Fruit fly (Drosophila melanogaster) whole organism, adult: ENCODE measurements around the gene Aldh7A1.
A peak's percentile ranks its signal among the peaks of the same experiment; 100 is the strongest.

ENCODE experiments used
- CG14711 ChIP-seq: fragments of 200-800 bp; sonication (Bioruptor generic); optimal IDR thresholded peaks from 2 replicates; lab custom pipeline; 2018; ENCODE audit warnings: missing biosample characterization, mild to moderate bottlenecking, missing genetic modification characterization, moderate library complexity
- CG33017 ChIP-seq: fragments of 200-800 bp; sonication (Bioruptor generic); optimal IDR thresholded peaks from 2 replicates; lab custom pipeline; 2018; ENCODE audit warnings: missing biosample characterization, mild to moderate bottlenecking, missing genetic modification characterization, moderate library complexity
- Clk ChIP-seq: fragments of 200-800 bp; sonication (Bioruptor generic); optimal IDR thresholded peaks from 2 replicates; lab custom pipeline; 2017; ENCODE audit warnings: missing biosample characterization, missing genetic modification characterization
- Crg-1 ChIP-seq: fragments of 200-800 bp; sonication (Bioruptor generic); optimal IDR thresholded peaks from 2 replicates; lab custom pipeline; 2016; ENCODE audit warnings: missing biosample characterization, missing genetic modification characterization
- Hr96 ChIP-seq: fragments of 200-800 bp; sonication (Bioruptor generic); optimal IDR thresholded peaks from 2 replicates; lab custom pipeline; 2016; ENCODE audit warnings: missing biosample characterization, missing genetic modification characterization
- Mnt ChIP-seq: fragments of 200-800 bp; sonication (Bioruptor generic); optimal IDR thresholded peaks from 2 replicates; lab custom pipeline; 2016; ENCODE audit warnings: missing biosample characterization, mild to moderate bottlenecking, missing genetic modification characterization
- bab1 ChIP-seq: fragments of 200-800 bp; sonication (Bioruptor generic); optimal IDR thresholded peaks from 3 replicates; lab custom pipeline; 2019; ENCODE audit warnings: missing biosample characterization, mild to moderate bottlenecking, missing genetic modification characterization, moderate library complexity
- cnc ChIP-seq, 2 experiments: fragments of >200 bp; optimal IDR thresholded peaks; 2 replicates each; lab custom pipeline; 2017
- kay ChIP-seq: fragments of 200-800 bp; sonication (Bioruptor generic); peaks from one replicate; lab custom pipeline; 2016; ENCODE audit warnings: missing biosample characterization, missing genetic modification characterization, borderline replicate concordance
- ovo ChIP-seq: fragments of 200-800 bp; sonication (Bioruptor generic); optimal IDR thresholded peaks from 2 replicates; lab custom pipeline; 2016; ENCODE audit warnings: missing biosample characterization, missing genetic modification characterization
- tj ChIP-seq: fragments of 200-800 bp; sonication (Bioruptor generic); optimal IDR thresholded peaks from 3 replicates; lab custom pipeline; 2017; ENCODE audit warnings: missing biosample characterization, mild to moderate bottlenecking, missing genetic modification characterization, moderate library complexity
- toe ChIP-seq: fragments of 200-800 bp; sonication (Bioruptor generic); optimal IDR thresholded peaks from 2 replicates; lab custom pipeline; 2016; ENCODE audit warnings: missing biosample characterization, missing genetic modification characterization

DNA sequence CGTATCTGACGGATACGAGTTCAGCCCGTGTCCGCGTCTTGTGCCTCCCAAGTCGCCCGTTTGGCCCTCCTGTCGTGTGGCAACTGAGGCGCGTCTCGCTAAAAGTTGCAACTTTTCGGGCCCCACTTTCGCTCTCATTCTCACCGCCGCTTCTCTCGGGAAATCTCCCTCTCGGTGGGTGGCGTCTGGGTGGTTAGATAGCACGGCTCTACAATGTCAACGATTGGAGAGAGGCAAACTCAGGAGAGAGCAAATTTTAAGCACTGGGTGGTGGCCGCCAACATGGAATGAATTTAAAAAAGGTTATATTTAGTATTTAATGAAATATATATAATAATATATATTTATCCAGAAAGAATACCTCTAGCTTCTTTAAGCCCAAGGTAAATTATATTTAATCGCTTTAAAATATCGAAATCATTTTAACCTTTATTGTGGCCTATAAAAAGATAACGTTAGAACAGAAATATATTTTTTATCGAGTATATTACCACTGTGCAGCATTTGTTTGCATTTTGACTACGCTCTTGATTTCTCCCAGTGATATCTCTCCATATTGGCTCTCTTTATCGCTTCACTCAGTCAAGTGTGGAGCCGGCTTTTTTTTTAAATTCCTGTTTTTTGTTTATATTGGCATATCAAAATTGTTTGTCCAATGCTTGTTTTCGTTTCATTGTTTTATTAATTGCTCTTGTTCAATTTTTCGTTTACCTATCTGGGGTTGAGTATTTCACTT lies 23.9 kb upstream of the Aldh7A1 start, which contains the start of gene Gbs-76A:
- TF ChIP-seq toe (GFP tag; lab: Kevin White, UChicago), result no peak
- TF ChIP-seq tj, result peak; percentile 33
- no peak for TF ChIP-seq Mnt (GFP tag; lab: Kevin White, UChicago)
- peak; percentile 39 for TF ChIP-seq ovo
- TF ChIP-seq Clk (GFP tag; lab: Kevin White, UChicago), result no peak
- no peak for TF ChIP-seq Crg-1 (GFP tag; lab: Kevin White, UChicago)
- peak; percentile 40 for TF ChIP-seq bab1 (GFP tag; lab: Kevin White, UChicago)
- TF ChIP-seq Hr96, result no peak
- TF ChIP-seq cnc (optimal IDR thresholded peaks at IDR 0.05; lab: Kevin White, UChicago), result no peak
- peak; percentile 81 for TF ChIP-seq kay (GFP tag; lab: Kevin White, UChicago)
- peak; percentile 89 for TF ChIP-seq CG33017 (tag; lab: Kevin White, UChicago)
- peak; percentile 64 for TF ChIP-seq CG14711
